Worm (Caenorhabditis elegans) whole organism, young adult: ENCODE results near the gene ric-3.

ENCODE experiments used
- B0019.2 ChIP-seq: fragments of 200-800 bp; sonication (Bioruptor generic); conservative IDR thresholded peaks from 2 replicates; pipeline ENCODE4 v1.3.6; 2022; ENCODE audit warnings: missing genetic modification reagents, missing genetic modification characterization, missing compliant biosample characterization
- B0035.1 ChIP-seq: sonication (generic microtip); optimal IDR thresholded peaks from 2 replicates; lab custom pipeline; 2016; ENCODE audit warnings: missing genetic modification characterization, mild to moderate bottlenecking, missing compliant biosample characterization, missing genotype, missing genetic modification reagents
- C06A6.2 ChIP-seq: fragments of 200-800 bp; sonication (Bioruptor generic); conservative IDR thresholded peaks from 2 replicates; pipeline ENCODE4 v1.3.6; 2022; ENCODE audit warnings: missing genetic modification characterization, missing compliant biosample characterization
- F22D6.2 ChIP-seq: sonication (generic microtip); optimal IDR thresholded peaks from 2 replicates; lab custom pipeline; 2016; ENCODE audit warnings: mild to moderate bottlenecking, missing genetic modification characterization, missing compliant biosample characterization
- F33H1.4 ChIP-seq: fragments of 200-800 bp; sonication (Bioruptor generic); IDR thresholded peaks from 2 replicates; pipeline ENCODE4 v1.3.6; 2022; ENCODE audit warnings: missing genetic modification reagents, missing genetic modification characterization, missing compliant biosample characterization
- F37B4.10 ChIP-seq: fragments of 200-800 bp; sonication (Bioruptor generic); IDR thresholded peaks from 2 replicates; pipeline ENCODE4 v1.3.6; 2022; ENCODE audit warnings: missing genetic modification characterization, missing compliant biosample characterization
- F49E8.2 ChIP-seq: sonication (generic microtip); optimal IDR thresholded peaks from 3 replicates; lab custom pipeline; 2017; ENCODE audit warnings: missing genetic modification characterization, mild to moderate bottlenecking, missing compliant biosample characterization, antibody characterized with exemption, moderate library complexity; ENCODE audit not compliant: insufficient read depth
- Y79H2A.3 ChIP-seq: fragments of 200-800 bp; sonication (Bioruptor generic); conservative IDR thresholded peaks from 2 replicates; pipeline ENCODE4 v1.3.6; 2022; ENCODE audit warnings: missing genetic modification reagents, missing genetic modification characterization, missing compliant biosample characterization
- attf-5 ChIP-seq: fragments of 200-800 bp; sonication (Bioruptor generic); optimal IDR thresholded peaks from 2 replicates; lab custom pipeline; 2018; ENCODE audit warnings: mild to moderate bottlenecking, missing genetic modification characterization, missing compliant biosample characterization
- attf-6 ChIP-seq: fragments of 200-800 bp; sonication (Bioruptor generic); IDR thresholded peaks from 2 replicates; pipeline ENCODE4 v1.3.6; 2022; ENCODE audit warnings: missing genetic modification reagents, missing genetic modification characterization, missing compliant biosample characterization
- bed-1 ChIP-seq: fragments of 200-800 bp; sonication (Bioruptor generic); IDR thresholded peaks from 2 replicates; pipeline ENCODE4 v1.3.6; 2022; ENCODE audit warnings: missing genetic modification reagents, missing genetic modification characterization, missing compliant biosample characterization
- ceh-100 ChIP-seq: fragments of 200-800 bp; sonication (Bioruptor generic); IDR thresholded peaks from 2 replicates; pipeline ENCODE4 v1.3.6; 2022; ENCODE audit warnings: missing genetic modification reagents, missing genetic modification characterization, missing compliant biosample characterization
- ceh-27 ChIP-seq: fragments of 200-800 bp; sonication (Bioruptor generic); optimal IDR thresholded peaks from 2 replicates; lab custom pipeline; 2018; ENCODE audit warnings: mild to moderate bottlenecking, missing genetic modification characterization, moderate library complexity, missing compliant biosample characterization
- ceh-58 ChIP-seq: fragments of 200-800 bp; sonication (Bioruptor generic); IDR thresholded peaks from 2 replicates; pipeline ENCODE4 v1.3.6; 2022; ENCODE audit warnings: missing genetic modification characterization, missing compliant biosample characterization
- dox-1 ChIP-seq: fragments of 200-800 bp; sonication (Bioruptor generic); IDR thresholded peaks from 2 replicates; pipeline ENCODE4 v1.3.6; 2022; ENCODE audit warnings: missing genetic modification reagents, missing genetic modification characterization, missing compliant biosample characterization
- dpl-1 ChIP-seq: fragments of 150-350 bp; optimal IDR thresholded peaks from 2 replicates; lab custom pipeline; 2014; ENCODE audit warnings: missing biosample characterization, missing genetic modification reagents, missing genetic modification characterization
- hmg-1.2 ChIP-seq: fragments of 200-800 bp; sonication (Bioruptor generic); IDR thresholded peaks from 2 replicates; pipeline ENCODE4 v1.3.6; 2022; ENCODE audit warnings: missing genetic modification reagents, missing genetic modification characterization, missing compliant biosample characterization
- hrde-1 ChIP-seq: sonication (generic microtip); optimal IDR thresholded peaks from 2 replicates; lab custom pipeline; 2016; ENCODE audit warnings: missing genetic modification characterization, mild to moderate bottlenecking, missing compliant biosample characterization, moderate library complexity, missing genotype, missing genetic modification reagents, borderline replicate concordance
- hsf-1 ChIP-seq: fragments of 200-800 bp; sonication (Bioruptor generic); IDR thresholded peaks from 2 replicates; pipeline ENCODE4 v1.3.6; 2022; ENCODE audit warnings: missing genetic modification reagents, missing genetic modification characterization, missing compliant biosample characterization
- lag-1 ChIP-seq: fragments of 200-800 bp; sonication (Bioruptor generic); IDR thresholded peaks from 2 replicates; pipeline ENCODE4 v1.3.6; 2022; ENCODE audit warnings: missing genetic modification reagents, missing genetic modification characterization, missing compliant biosample characterization
- let-526 ChIP-seq: fragments of 200-800 bp; sonication (Bioruptor generic); IDR thresholded peaks from 2 replicates; pipeline ENCODE4 v1.3.6; 2022; ENCODE audit warnings: missing genetic modification reagents, missing genetic modification characterization, missing compliant biosample characterization
- let-607 ChIP-seq, 2 experiments: fragments of 200-800 bp in 1 of 2; sonication (Bioruptor generic) in 1 of 2; sonication (generic microtip) in 1 of 2; optimal IDR thresholded peaks; 2 replicates each; lab custom pipeline; 2016 to 2018; ENCODE audit warnings: mild to moderate bottlenecking in 2 of 2, missing compliant biosample characterization in 2 of 2, missing genetic modification characterization in 2 of 2, moderate library complexity in 2 of 2, missing genotype in 1 of 2
- lin-40 ChIP-seq: sonication (generic microtip); optimal IDR thresholded peaks from 2 replicates; lab custom pipeline; 2016; ENCODE audit warnings: missing genetic modification characterization, mild to moderate bottlenecking, missing compliant biosample characterization, missing genotype, missing genetic modification reagents
- lsy-27 ChIP-seq: sonication (generic microtip); optimal IDR thresholded peaks from 2 replicates; lab custom pipeline; 2017; ENCODE audit warnings: missing genetic modification characterization, mild to moderate bottlenecking, missing compliant biosample characterization, antibody characterized with exemption, missing genotype, borderline replicate concordance; ENCODE audit not compliant: insufficient read depth
- madf-3 ChIP-seq: fragments of 200-800 bp; sonication (Bioruptor generic); IDR thresholded peaks from 2 replicates; pipeline ENCODE4 v1.3.6; 2022; ENCODE audit warnings: missing genetic modification reagents, missing genetic modification characterization, missing compliant biosample characterization
- mxl-1 ChIP-seq: sonication (generic microtip); optimal IDR thresholded peaks from 2 replicates; lab custom pipeline; 2016; ENCODE audit warnings: missing genetic modification characterization, missing compliant biosample characterization
- nfya-2 ChIP-seq: fragments of 200-800 bp; sonication (Bioruptor generic); IDR thresholded peaks from 2 replicates; pipeline ENCODE4 v1.3.6; 2022; ENCODE audit warnings: missing genetic modification reagents, missing genetic modification characterization, missing compliant biosample characterization
- nfyb-1 ChIP-seq: fragments of 200-800 bp; sonication (Bioruptor generic); IDR thresholded peaks from 2 replicates; pipeline ENCODE4 v1.3.6; 2022; ENCODE audit warnings: missing genetic modification reagents, missing genetic modification characterization, missing compliant biosample characterization
- nhr-179 ChIP-seq: sonication (generic microtip); optimal IDR thresholded peaks from 2 replicates; lab custom pipeline; 2016; ENCODE audit warnings: mild to moderate bottlenecking, missing genetic modification characterization, missing compliant biosample characterization
- pbrm-1 ChIP-seq: fragments of 200-800 bp; sonication (Bioruptor generic); IDR thresholded peaks from 2 replicates; pipeline ENCODE4 v1.3.6; 2022; ENCODE audit warnings: missing genetic modification reagents, missing genetic modification characterization, missing compliant biosample characterization
- repo-1 ChIP-seq: sonication (generic microtip); optimal IDR thresholded peaks from 2 replicates; lab custom pipeline; 2017; ENCODE audit warnings: mild to moderate bottlenecking, missing genetic modification characterization, missing compliant biosample characterization
- tbp1 ChIP-seq: fragments of 200-800 bp; sonication (Bioruptor generic); optimal IDR thresholded peaks from 2 replicates; lab custom pipeline; 2018; ENCODE audit warnings: mild to moderate bottlenecking, missing genetic modification characterization, missing compliant biosample characterization
- tbx-9 ChIP-seq: sonication (generic microtip); optimal IDR thresholded peaks from 2 replicates; lab custom pipeline; 2016; ENCODE audit warnings: borderline replicate concordance, missing genetic modification characterization, inconsistent platforms, missing compliant biosample characterization
- tlf-1 ChIP-seq: fragments of 200-800 bp; sonication (Bioruptor generic); optimal IDR thresholded peaks from 2 replicates; lab custom pipeline; 2018; ENCODE audit warnings: mild to moderate bottlenecking, missing genetic modification characterization, missing compliant biosample characterization
- ztf-28 ChIP-seq: fragments of 200-800 bp; sonication (Bioruptor generic); IDR thresholded peaks from 2 replicates; pipeline ENCODE4 v1.3.6; 2022; ENCODE audit warnings: missing genetic modification reagents, missing genetic modification characterization, missing compliant biosample characterization

ric-3 gene

DNA sequence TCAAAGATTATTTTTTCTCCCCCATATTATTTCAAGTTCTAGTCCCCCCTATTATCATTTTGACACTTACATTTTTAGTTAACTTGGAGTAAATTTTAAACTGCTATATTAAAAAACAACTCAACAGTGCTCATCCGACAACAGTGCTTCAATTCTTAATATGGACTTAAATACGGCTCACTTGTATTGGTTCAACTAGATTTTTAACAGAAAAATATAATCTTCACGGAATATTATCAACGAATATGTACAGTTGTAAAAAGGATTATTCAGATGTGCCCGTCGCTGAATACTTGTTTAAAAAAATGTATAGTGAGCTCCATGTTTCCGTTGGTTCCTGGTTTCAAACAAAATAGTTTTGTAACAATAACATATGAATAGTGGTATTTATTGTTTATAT is 17.7 kb upstream of the ric-3 start (continued):
- TF ChIP-seq hrde-1 (tag; lab: Kevin White, UChicago) (peak; percentile 94), dpl-1 (GFP tag; lab: Kevin White, UChicago) (no peak), B0019.2 (GFP tag; lab: Robert Waterston, UW) (no peak), C06A6.2 (GFP tag; lab: Robert Waterston, UW) (no peak), hmg-1.2 (GFP tag; lab: Robert Waterston, UW) (no peak; the same call in 1 of the 2 replicates), ztf-28 (GFP tag; lab: Robert Waterston, UW) (no peak), pbrm-1 (GFP tag; lab: Robert Waterston, UW) (no peak), mxl-1 (tag; lab: Kevin White, UChicago) (no peak), madf-3 (GFP tag; lab: Robert Waterston, UW) (0 out of 2 replicates have a peak, but pooled peaks have one; percentile 60), dox-1 (GFP tag; lab: Robert Waterston, UW) (no peak)

DNA sequence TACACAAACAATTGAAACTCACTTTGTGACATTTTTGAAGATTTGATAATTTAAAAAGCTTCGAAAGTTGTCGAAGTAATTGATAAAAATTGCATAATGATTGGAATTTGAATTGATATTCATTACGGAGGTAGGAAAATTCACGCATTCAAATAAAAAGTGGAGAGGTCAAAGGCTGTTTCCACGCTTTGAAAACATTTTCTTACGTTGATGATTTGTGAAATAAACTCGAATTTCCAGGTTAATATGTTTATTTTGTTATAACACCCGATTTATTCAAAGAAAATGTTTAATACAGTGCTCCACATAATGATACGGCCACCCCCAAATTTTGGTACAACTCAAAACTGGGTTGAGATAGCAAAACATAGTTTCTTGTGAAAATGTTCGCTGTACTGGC is 14.8 kb upstream of the ric-3 start, which contains the start of gene C33H5.16:
TSS of gene C33H5.16 (minus strand) at position 101 of the 400 bp plus-strand sequence.
- no peak for TF ChIP-seq lin-40
- TF ChIP-seq tbp1 (GFP tag; lab: Kevin White, UChicago) = no peak
- TF ChIP-seq tlf-1 = no peak
- TF ChIP-seq F49E8.2 = no peak
- TF ChIP-seq ceh-100 (GFP tag; lab: Robert Waterston, UW) = no peak
- TF ChIP-seq bed-1 = no peak
- no peak for TF ChIP-seq nfya-2 (GFP tag; lab: Robert Waterston, UW)
- no peak for TF ChIP-seq attf-6 (GFP tag; lab: Robert Waterston, UW)
- TF ChIP-seq F22D6.2 (tag; lab: Kevin White, UChicago) = no peak
- no peak for TF ChIP-seq Y79H2A.3 (GFP tag; lab: Robert Waterston, UW)
- TF ChIP-seq let-526 (GFP tag; lab: Robert Waterston, UW) = no peak
- TF ChIP-seq ceh-58 (GFP tag; lab: Robert Waterston, UW) = no peak
- TF ChIP-seq tbx-9 (tag; lab: Kevin White, UChicago) = no peak

DNA sequence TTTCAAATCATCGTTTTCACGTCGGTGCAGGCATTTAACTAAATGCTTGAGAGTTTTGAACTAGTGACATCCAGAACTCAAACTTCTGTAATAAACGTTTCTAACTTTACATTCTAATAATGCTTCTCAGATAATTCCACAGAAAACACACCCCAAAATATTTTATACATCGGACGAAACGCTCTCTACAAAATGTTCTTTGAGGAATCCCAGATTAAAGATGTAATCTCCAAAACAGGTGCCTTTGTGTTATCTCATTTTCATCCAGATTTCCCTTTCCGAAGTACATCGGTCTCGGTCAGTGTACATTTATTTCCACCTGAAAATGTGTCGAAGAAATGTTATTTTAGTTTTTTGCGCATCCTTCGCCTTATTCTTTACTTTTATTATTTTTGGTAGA is 13.3 kb upstream of the ric-3 start, which contains the start of gene C33H5.2:
TSS of gene C33H5.2 (plus strand) at position 301 of the 400 bp plus-strand sequence.
- no peak for TF ChIP-seq pbrm-1 (GFP tag; lab: Robert Waterston, UW)
- no peak for TF ChIP-seq bed-1
- TF ChIP-seq repo-1 = no peak
- no peak for TF ChIP-seq ceh-100 (GFP tag; lab: Robert Waterston, UW)
- no peak for TF ChIP-seq let-607 (tag; optimal IDR thresholded peaks at IDR 0.05; lab: Kevin White, UChicago)
- no peak for TF ChIP-seq ceh-58 (GFP tag; lab: Robert Waterston, UW)
- no peak for TF ChIP-seq hsf-1 (GFP tag; lab: Robert Waterston, UW)
- no peak for TF ChIP-seq ceh-27
- no peak for TF ChIP-seq B0035.1
- TF ChIP-seq F37B4.10 = no peak
- no peak for TF ChIP-seq dpl-1 (GFP tag; lab: Kevin White, UChicago)
- no peak for TF ChIP-seq lsy-27
- TF ChIP-seq attf-5 (GFP tag; lab: Kevin White, UChicago) = no peak
- no peak for TF ChIP-seq F33H1.4 (GFP tag; lab: Robert Waterston, UW)
- TF ChIP-seq nhr-179 = no peak
- TF ChIP-seq nfyb-1 (GFP tag; lab: Robert Waterston, UW) = no peak
- TF ChIP-seq lag-1 (GFP tag; lab: Robert Waterston, UW) = no peak
